Fruit fly (Drosophila melanogaster) whole organism, embryonic: ENCODE measurements around the gene CG10232.

Source experiments
- BtbVII ChIP-seq: fragments of 200-800 bp; sonication (Bioruptor generic); optimal IDR thresholded peaks from 3 replicates; lab custom pipeline; 2017; ENCODE audit warnings: missing biosample characterization, mild to moderate bottlenecking, missing genetic modification characterization
- CG10209 ChIP-seq: fragments of 200-800 bp; sonication (Bioruptor generic); optimal IDR thresholded peaks from 3 replicates; lab custom pipeline; 2017; ENCODE audit warnings: missing biosample characterization, mild to moderate bottlenecking, missing genetic modification characterization, missing genetic modification reagents
- CG10274 ChIP-seq: fragments of 200-800 bp; sonication (Bioruptor generic); optimal IDR thresholded peaks from 3 replicates; lab custom pipeline; 2017; ENCODE audit warnings: missing biosample characterization, mild to moderate bottlenecking, missing genetic modification characterization
- CG12071 ChIP-seq: fragments of 200-800 bp; sonication (Bioruptor generic); optimal IDR thresholded peaks from 3 replicates; lab custom pipeline; 2018; ENCODE audit warnings: missing biosample characterization, mild to moderate bottlenecking, missing genetic modification characterization
- CG12236 ChIP-seq: fragments of 200-800 bp; sonication (Bioruptor generic); optimal IDR thresholded peaks from 2 replicates; lab custom pipeline; 2016; ENCODE audit warnings: missing biosample characterization, missing genetic modification characterization
- CG14014 ChIP-seq: fragments of 200-800 bp; sonication (Bioruptor generic); IDR thresholded peaks from 2 replicates; pipeline ENCODE4 v1.3.6; 2022; ENCODE audit warnings: missing biosample characterization, missing genetic modification characterization
- CG14441 ChIP-seq: fragments of 200-800 bp; sonication (Bioruptor generic); IDR thresholded peaks from 2 replicates; pipeline ENCODE4 v1.3.6; 2022; ENCODE audit warnings: missing biosample characterization, missing genetic modification characterization
- CG1602 ChIP-seq: fragments of 200-800 bp; sonication (Bioruptor generic); optimal IDR thresholded peaks from 3 replicates; lab custom pipeline; 2016; ENCODE audit warnings: missing biosample characterization, missing genetic modification characterization
- CG16813 ChIP-seq: fragments of 200-800 bp; sonication (Bioruptor generic); IDR thresholded peaks from 3 replicates; pipeline ENCODE4 v1.3.6; 2022; ENCODE audit warnings: missing biosample characterization, missing genetic modification characterization; ENCODE audit not compliant: partially characterized antibody
- CG2712 ChIP-seq: fragments of 200-800 bp; optimal IDR thresholded peaks from 3 replicates; lab custom pipeline; 2019; ENCODE audit warnings: missing biosample characterization, mild to moderate bottlenecking, missing genetic modification characterization, moderate library complexity
- CG31224 ChIP-seq: fragments of 200-800 bp; sonication (Bioruptor generic); IDR thresholded peaks from 2 replicates; pipeline ENCODE4 v1.3.6; 2022; ENCODE audit warnings: missing biosample characterization, missing genetic modification characterization
- CG32532 ChIP-seq: fragments of 200-800 bp; sonication (Bioruptor generic); IDR thresholded peaks from 2 replicates; pipeline ENCODE4 v1.3.6; 2022; ENCODE audit warnings: missing biosample characterization, missing genetic modification characterization
- CG32767 ChIP-seq: fragments of 200-800 bp; sonication (Bioruptor generic); IDR thresholded peaks from 2 replicates; pipeline ENCODE4 v1.3.6; 2022; ENCODE audit warnings: missing biosample characterization, missing genetic modification characterization
- CG3281 ChIP-seq: fragments of 200-800 bp; sonication (Bioruptor generic); optimal IDR thresholded peaks from 3 replicates; lab custom pipeline; 2017; ENCODE audit warnings: missing biosample characterization, mild to moderate bottlenecking, missing genetic modification characterization
- CG33213 ChIP-seq: fragments of 200-800 bp; sonication (Bioruptor generic); optimal IDR thresholded peaks from 3 replicates; lab custom pipeline; 2016; ENCODE audit warnings: missing biosample characterization, missing genetic modification characterization
- CG4820 ChIP-seq: fragments of 200-800 bp; sonication (Bioruptor generic); optimal IDR thresholded peaks from 3 replicates; lab custom pipeline; 2016; ENCODE audit warnings: missing biosample characterization, missing genetic modification characterization
- CG6765 ChIP-seq: fragments of 200-800 bp; sonication (Bioruptor generic); optimal IDR thresholded peaks from 3 replicates; lab custom pipeline; 2017; ENCODE audit warnings: missing biosample characterization, mild to moderate bottlenecking, missing genetic modification characterization
- CG8089 ChIP-seq: fragments of 200-800 bp; sonication (Bioruptor generic); optimal IDR thresholded peaks from 3 replicates; lab custom pipeline; 2016; ENCODE audit warnings: missing biosample characterization, missing genetic modification characterization
- CG8478 ChIP-seq: fragments of >200 bp; optimal IDR thresholded peaks from 2 replicates; lab custom pipeline; 2018
- CG8765 ChIP-seq: fragments of 200-800 bp; sonication (Bioruptor generic); IDR thresholded peaks from 2 replicates; pipeline ENCODE4 v1.3.6; 2022; ENCODE audit warnings: missing biosample characterization, missing genetic modification characterization
- CG9215 ChIP-seq: fragments of 200-800 bp; sonication (Bioruptor generic); IDR thresholded peaks from 2 replicates; pipeline ENCODE4 v1.3.6; 2022; ENCODE audit warnings: missing biosample characterization, missing genetic modification characterization
- CG9876 ChIP-seq: fragments of 200-800 bp; sonication (Bioruptor generic); optimal IDR thresholded peaks from 2 replicates; lab custom pipeline; 2016; ENCODE audit warnings: missing biosample characterization, missing genetic modification characterization
- D19A ChIP-seq: fragments of 200-800 bp; optimal IDR thresholded peaks from 3 replicates; lab custom pipeline; 2019; ENCODE audit warnings: missing biosample characterization, mild to moderate bottlenecking, missing genetic modification characterization, moderate library complexity
- Doc2 ChIP-seq: fragments of 200-800 bp; sonication (Bioruptor generic); IDR thresholded peaks from 2 replicates; pipeline ENCODE4 v1.3.6; 2022; ENCODE audit warnings: missing biosample characterization, missing genetic modification characterization
- Drgx ChIP-seq: fragments of 200-800 bp; sonication (Bioruptor generic); IDR thresholded peaks from 2 replicates; pipeline ENCODE4 v1.3.6; 2022; ENCODE audit warnings: missing biosample characterization, missing genetic modification characterization
- ERR ChIP-seq: fragments of 200-800 bp; sonication (Bioruptor generic); optimal IDR thresholded peaks from 2 replicates; lab custom pipeline; 2016; ENCODE audit warnings: missing biosample characterization, missing genetic modification characterization
- Ets65A ChIP-seq: fragments of 200-800 bp; sonication (Bioruptor generic); peaks from one replicate; lab custom pipeline; 2016; ENCODE audit warnings: missing biosample characterization, missing genetic modification characterization
- HLH54F ChIP-seq: fragments of 200-800 bp; sonication (Bioruptor generic); optimal IDR thresholded peaks from 3 replicates; lab custom pipeline; 2016; ENCODE audit warnings: missing biosample characterization, missing genetic modification characterization
- MBD-R2 ChIP-seq: fragments of 200-800 bp; sonication (Bioruptor generic); IDR thresholded peaks from 2 replicates; pipeline ENCODE4 v1.3.6; 2022; ENCODE audit warnings: missing biosample characterization, missing genetic modification characterization
- Mad ChIP-seq: fragments of 200-800 bp; sonication (Bioruptor generic); optimal IDR thresholded peaks from 2 replicates; lab custom pipeline; 2016; ENCODE audit warnings: missing biosample characterization, missing genetic modification characterization
- Med ChIP-seq: fragments of 200-800 bp; sonication (Bioruptor generic); peaks from one replicate; lab custom pipeline; 2016; ENCODE audit warnings: missing biosample characterization, missing genetic modification characterization, mild to moderate bottlenecking, inconsistent platforms, moderate library complexity
- NC2β ChIP-seq: fragments of 200-800 bp; sonication (Bioruptor generic); optimal IDR thresholded peaks from 2 replicates; lab custom pipeline; 2016; ENCODE audit warnings: missing biosample characterization, missing genetic modification characterization
- Opbp ChIP-seq: fragments of 200-800 bp; sonication (Bioruptor generic); IDR thresholded peaks from 3 replicates; pipeline ENCODE4 v1.3.6; 2022; ENCODE audit warnings: missing biosample characterization, missing genetic modification characterization; ENCODE audit not compliant: partially characterized antibody
- Sox102F ChIP-seq: fragments of 200-800 bp; sonication (Bioruptor generic); optimal IDR thresholded peaks from 2 replicates; lab custom pipeline; 2018; ENCODE audit warnings: missing biosample characterization, mild to moderate bottlenecking, missing genetic modification characterization, moderate library complexity
- Ssrp ChIP-seq: fragments of 200-800 bp; sonication (Bioruptor generic); optimal IDR thresholded peaks from 2 replicates; lab custom pipeline; 2018; ENCODE audit warnings: missing biosample characterization, mild to moderate bottlenecking, missing genetic modification characterization, moderate library complexity
- Usf ChIP-seq: fragments of 200-800 bp; sonication (Bioruptor generic); optimal IDR thresholded peaks from 2 replicates; lab custom pipeline; 2017; ENCODE audit warnings: missing genotype, missing biosample characterization, missing genetic modification characterization
- amos ChIP-seq: fragments of 200-800 bp; sonication (Bioruptor generic); IDR thresholded peaks from 2 replicates; pipeline ENCODE4 v1.3.6; 2022; ENCODE audit warnings: missing biosample characterization, missing genetic modification characterization; ENCODE audit not compliant: partially characterized antibody
- cas ChIP-seq: fragments of 200-800 bp; sonication (Bioruptor generic); IDR thresholded peaks from 2 replicates; pipeline ENCODE4 v1.3.6; 2022; ENCODE audit warnings: missing biosample characterization, missing genetic modification characterization
- cg ChIP-seq: fragments of 200-800 bp; sonication (Bioruptor generic); optimal IDR thresholded peaks from 3 replicates; lab custom pipeline; 2019; ENCODE audit warnings: missing biosample characterization, mild to moderate bottlenecking, missing genetic modification characterization, moderate library complexity
- chm ChIP-seq: fragments of 200-800 bp; sonication (Bioruptor generic); IDR thresholded peaks from 2 replicates; pipeline ENCODE4 v1.3.6; 2022; ENCODE audit warnings: missing biosample characterization, missing genetic modification characterization
- da ChIP-seq: fragments of 200-800 bp; sonication (Bioruptor generic); optimal IDR thresholded peaks from 2 replicates; lab custom pipeline; 2016; ENCODE audit warnings: missing biosample characterization, missing genetic modification characterization
- dmrt11E ChIP-seq: fragments of 200-800 bp; sonication (Bioruptor generic); optimal IDR thresholded peaks from 3 replicates; lab custom pipeline; 2018; ENCODE audit warnings: missing biosample characterization, mild to moderate bottlenecking, missing genetic modification characterization, moderate library complexity
- ftz-f1 ChIP-seq: fragments of 200-800 bp; sonication (Bioruptor generic); optimal IDR thresholded peaks from 2 replicates; lab custom pipeline; 2016; ENCODE audit warnings: missing biosample characterization, missing genetic modification characterization
- hkb ChIP-seq, 2 experiments: fragments of 200-800 bp in 1 of 2; fragments of >200 bp in 1 of 2; sonication (Bioruptor generic) in 1 of 2; IDR thresholded peaks in 1 of 2; optimal IDR thresholded peaks in 1 of 2; 2 replicates each; pipeline versions ENCODE4 v1.3.6 to Lab custom; 2017 to 2022; ENCODE audit warnings: missing biosample characterization in 1 of 2, missing genetic modification characterization in 1 of 2
- odd ChIP-seq: fragments of 200-800 bp; sonication (Bioruptor generic); optimal IDR thresholded peaks from 2 replicates; lab custom pipeline; 2017; ENCODE audit warnings: missing biosample characterization, mild to moderate bottlenecking, missing genetic modification characterization
- otp ChIP-seq: fragments of 200-800 bp; sonication (Bioruptor generic); IDR thresholded peaks from 3 replicates; pipeline ENCODE4, ENCODE4 v1.3.6; 2022; ENCODE audit warnings: missing biosample characterization, missing genetic modification characterization
- pb ChIP-seq: fragments of 200-800 bp; sonication (Bioruptor generic); optimal IDR thresholded peaks from 3 replicates; lab custom pipeline; 2016; ENCODE audit warnings: missing biosample characterization, missing genetic modification characterization
- phol ChIP-seq: fragments of 200-800 bp; sonication (Bioruptor generic); optimal IDR thresholded peaks from 3 replicates; lab custom pipeline; 2018; ENCODE audit warnings: missing biosample characterization, mild to moderate bottlenecking, missing genetic modification characterization, moderate library complexity
- rib ChIP-seq: fragments of 200-800 bp; sonication (Bioruptor generic); IDR thresholded peaks from 2 replicates; pipeline ENCODE4 v1.3.6; 2022; ENCODE audit warnings: missing biosample characterization, missing genetic modification characterization
- tin ChIP-seq: fragments of 200-800 bp; sonication (Bioruptor generic); optimal IDR thresholded peaks from 3 replicates; lab custom pipeline; 2016; ENCODE audit warnings: missing biosample characterization, missing genetic modification characterization
- yki ChIP-seq: fragments of >200 bp; optimal IDR thresholded peaks from 3 replicates; lab custom pipeline; 2018
- zfh2 ChIP-seq: fragments of 200-800 bp; sonication (Bioruptor generic); optimal IDR thresholded peaks from 2 replicates; lab custom pipeline; 2016; ENCODE audit warnings: missing biosample characterization, missing genetic modification characterization

The CG10232 gene

dm6 chr3R:23679911-23680336 lies 41.5 kb downstream of the CG10232 start, which contains the start of gene eIF3d1:
Gene eIF3d1, plus strand, starts transcription at chr3R:23680039.
- no peak for TF ChIP-seq ERR (GFP tag; lab: Kevin White, UChicago)
- TF ChIP-seq rib (GFP tag; lab: Robert Waterston, UW): peak; percentile 84
- TF ChIP-seq zfh2: peak; percentile 22
- TF ChIP-seq Ets65A (GFP tag; lab: Kevin White, UChicago): peak; percentile 11
- TF ChIP-seq CG3281 (GFP tag; lab: Kevin White, UChicago): no peak
- no peak for TF ChIP-seq CG6765
- TF ChIP-seq CG32767 (GFP tag; lab: Robert Waterston, UW): 0 out of 2 replicates have a peak, but pooled peaks have one; percentile 17
- TF ChIP-seq dmrt11E: peak; percentile 16
- peak; percentile 66 for TF ChIP-seq MBD-R2 (GFP tag; lab: Robert Waterston, UW)
- TF ChIP-seq odd: no peak
- no peak for TF ChIP-seq yki (lab: Kevin White, UChicago)
- TF ChIP-seq CG12236 (GFP tag; lab: Kevin White, UChicago): no peak
- TF ChIP-seq CG9876 (GFP tag; lab: Kevin White, UChicago): no peak
- no peak for TF ChIP-seq Sox102F (GFP tag; lab: Kevin White, UChicago)
- TF ChIP-seq Doc2 (GFP tag; lab: Robert Waterston, UW): no peak
- 0 out of 3 replicates have a peak, but pooled peaks have one; percentile 34 for TF ChIP-seq CG16813
- no peak for TF ChIP-seq da (GFP tag; lab: Kevin White, UChicago)
- TF ChIP-seq otp (GFP tag; lab: Robert Waterston, UW): no peak
- peak; percentile 57 for TF ChIP-seq phol (tag; lab: Kevin White, UChicago)
- no peak for TF ChIP-seq CG10274 (GFP tag; lab: Kevin White, UChicago)
- TF ChIP-seq CG10209: no peak
- TF ChIP-seq hkb (optimal IDR thresholded peaks at IDR 0.05; lab: Kevin White, UChicago): no peak
- no peak for TF ChIP-seq hkb (GFP tag; IDR thresholded peaks at IDR 0.05; lab: Robert Waterston, UW)
- TF ChIP-seq CG12071: no peak
- TF ChIP-seq CG33213: peak; percentile 22
- TF ChIP-seq ftz-f1 (GFP tag; lab: Kevin White, UChicago): peak; percentile 40
- no peak for TF ChIP-seq CG32532 (GFP tag; lab: Robert Waterston, UW)
- no peak for TF ChIP-seq CG14014 (GFP tag; lab: Robert Waterston, UW)
- peak; percentile 20 for TF ChIP-seq tin (GFP tag; lab: Kevin White, UChicago)
- TF ChIP-seq CG4820 (GFP tag; lab: Kevin White, UChicago): no peak
- peak; percentile 54 for TF ChIP-seq Mad (GFP tag; lab: Kevin White, UChicago)
- TF ChIP-seq cg (GFP tag; lab: Kevin White, UChicago): no peak
- TF ChIP-seq pb (GFP tag; lab: Kevin White, UChicago): no peak
- peak; percentile 92 for TF ChIP-seq Med (GFP tag; lab: Kevin White, UChicago)
- peak; percentile 17; the same call in 1 of the 2 replicates for TF ChIP-seq CG14441 (GFP tag; lab: Robert Waterston, UW)
- no peak for TF ChIP-seq Ssrp (tag; lab: Kevin White, UChicago)
- TF ChIP-seq CG1602 (GFP tag; lab: Kevin White, UChicago): peak; percentile 2
- TF ChIP-seq BtbVII (GFP tag; lab: Kevin White, UChicago): no peak
- TF ChIP-seq Usf (GFP tag; lab: Kevin White, UChicago): no peak
- no peak for TF ChIP-seq CG8478 (lab: Kevin White, UChicago)
- no peak for TF ChIP-seq D19A (tag; lab: Kevin White, UChicago)
- 0 out of 2 replicates have a peak, but pooled peaks have one; percentile 37 for TF ChIP-seq chm
- no peak for TF ChIP-seq Drgx (GFP tag; lab: Robert Waterston, UW)
- TF ChIP-seq cas: no peak
- TF ChIP-seq amos (GFP tag; lab: Robert Waterston, UW): peak; percentile 49; the same call in 1 of the 2 replicates
- TF ChIP-seq CG2712 (tag; lab: Kevin White, UChicago): no peak
- no peak for TF ChIP-seq CG31224 (GFP tag; lab: Robert Waterston, UW)
- 0 out of 2 replicates have a peak, but pooled peaks have one; percentile 27 for TF ChIP-seq CG8765 (GFP tag; lab: Robert Waterston, UW)
- TF ChIP-seq HLH54F (GFP tag; lab: Kevin White, UChicago): no peak
- TF ChIP-seq Opbp (GFP tag; lab: Robert Waterston, UW): peak; percentile 41; the same call in 1 of the 3 replicates
- no peak for TF ChIP-seq CG9215
- no peak for TF ChIP-seq NC2β (GFP tag; lab: Kevin White, UChicago)
- TF ChIP-seq CG8089 (GFP tag; lab: Kevin White, UChicago): no peak
